Worm (Caenorhabditis elegans) whole organism, L3 larva: Measurements from ENCODE around the gene C56C10.7.

Experiments used
- elt-3 ChIP-seq, 3 experiments: fragments of 150-350 bp in 1 of 3; sonication (generic microtip) in 2 of 3; optimal IDR thresholded peaks; 2 replicates in 2 of 3; 4 replicates in 1 of 3; lab custom pipeline; 2014 to 2017; ENCODE audit warnings: missing biosample characterization in 3 of 3, missing genetic modification characterization in 3 of 3
- nhr-23 ChIP-seq: fragments of 150-350 bp; optimal IDR thresholded peaks from 2 replicates; lab custom pipeline; 2014; ENCODE audit warnings: missing biosample characterization, missing genetic modification reagents, missing genetic modification characterization
- nhr-76 ChIP-seq: fragments of 150-350 bp; sonication (generic microtip); optimal IDR thresholded peaks from 5 replicates; lab custom pipeline; 2014; ENCODE audit warnings: missing biosample characterization, missing genetic modification characterization
- nhr-77 ChIP-seq: fragments of 150-350 bp; optimal IDR thresholded peaks from 2 replicates; lab custom pipeline; 2014; ENCODE audit warnings: missing biosample characterization, missing genetic modification characterization
- zag-1 ChIP-seq: fragments of 150-350 bp; optimal IDR thresholded peaks from 2 replicates; lab custom pipeline; 2014; ENCODE audit warnings: missing biosample characterization, missing genetic modification characterization

DNA sequence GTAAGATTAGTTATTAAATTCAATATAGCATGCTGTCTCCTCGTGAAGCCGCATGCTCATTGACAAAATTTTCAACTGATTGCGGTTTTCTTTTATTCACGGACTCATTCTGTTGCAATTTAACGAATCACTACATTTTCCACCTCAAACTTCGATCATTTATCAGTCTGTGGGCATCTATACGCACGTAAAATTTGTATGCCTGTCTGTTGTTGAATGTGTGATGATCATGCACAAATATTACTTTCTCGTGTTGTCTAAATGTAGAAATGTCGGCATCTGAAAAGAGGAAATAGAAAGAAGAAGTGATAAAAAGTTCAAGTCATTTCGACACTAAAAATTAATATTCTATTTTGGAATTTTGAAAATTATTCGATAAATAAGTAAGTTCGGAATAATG lies 25.2 kb upstream of the C56C10.7 start:
- TF ChIP-seq nhr-76 (tag; lab: Kevin White, UChicago) (no peak), zag-1 (tag; lab: Kevin White, UChicago) (no peak), elt-3 (tag; optimal IDR thresholded peaks at IDR 0.05; lab: Kevin White, UChicago) (no peak), nhr-23 (no peak), nhr-77 (no peak)
